Worm (Caenorhabditis elegans) whole organism, young adult: ENCODE measurements around the gene Y69A2AR.16.

Experiments
- F10E7.11 ChIP-seq: sonication (generic microtip); optimal IDR thresholded peaks from 2 replicates; lab custom pipeline; 2017; ENCODE audit warnings: mild to moderate bottlenecking, missing genetic modification characterization, moderate library complexity, missing compliant biosample characterization
- F23B12.7 ChIP-seq: sonication (generic microtip); optimal IDR thresholded peaks from 2 replicates; lab custom pipeline; 2017; ENCODE audit warnings: missing genetic modification characterization, mild to moderate bottlenecking, missing compliant biosample characterization, antibody characterized with exemption, moderate library complexity; ENCODE audit not compliant: insufficient read depth
- F55B11.4 ChIP-seq: sonication (generic microtip); optimal IDR thresholded peaks from 2 replicates; lab custom pipeline; 2016; ENCODE audit warnings: missing compliant biosample characterization, missing genetic modification characterization, borderline replicate concordance; ENCODE audit not compliant: insufficient read depth
- T07F8.4 ChIP-seq: sonication (generic microtip); optimal IDR thresholded peaks from 2 replicates; lab custom pipeline; 2016; ENCODE audit warnings: mild to moderate bottlenecking, missing genetic modification characterization, moderate library complexity, missing compliant biosample characterization
- Y53F4B.3 ChIP-seq: fragments of 200-800 bp; sonication (Bioruptor generic); IDR thresholded peaks from 2 replicates; pipeline ENCODE4 v1.3.6; 2022; ENCODE audit warnings: missing genetic modification reagents, missing genetic modification characterization, missing compliant biosample characterization
- Y56A3A.18 ChIP-seq: fragments of 200-800 bp; sonication (Bioruptor generic); IDR thresholded peaks from 2 replicates; pipeline ENCODE4 v1.3.6; 2022; ENCODE audit warnings: missing genetic modification reagents, missing genetic modification characterization, missing compliant biosample characterization
- ZK185.1 ChIP-seq: sonication (generic microtip); optimal IDR thresholded peaks from 2 replicates; lab custom pipeline; 2016; ENCODE audit warnings: mild to moderate bottlenecking, missing genetic modification characterization, missing compliant biosample characterization; ENCODE audit not compliant: poor library complexity, severe bottlenecking
- attf-3 ChIP-seq: fragments of 200-800 bp; sonication (Bioruptor generic); conservative IDR thresholded peaks from 2 replicates; pipeline ENCODE4 v1.3.6; 2022; ENCODE audit warnings: missing genetic modification reagents, missing genetic modification characterization, missing compliant biosample characterization
- attf-5 ChIP-seq: fragments of 200-800 bp; sonication (Bioruptor generic); optimal IDR thresholded peaks from 2 replicates; lab custom pipeline; 2018; ENCODE audit warnings: mild to moderate bottlenecking, missing genetic modification characterization, missing compliant biosample characterization
- attf-6 ChIP-seq: fragments of 200-800 bp; sonication (Bioruptor generic); IDR thresholded peaks from 2 replicates; pipeline ENCODE4 v1.3.6; 2022; ENCODE audit warnings: missing genetic modification reagents, missing genetic modification characterization, missing compliant biosample characterization
- bed-2 ChIP-seq: fragments of 200-800 bp; sonication (Bioruptor generic); IDR thresholded peaks from 2 replicates; pipeline ENCODE4 v1.3.6; 2022; ENCODE audit warnings: missing genetic modification reagents, missing genetic modification characterization, missing compliant biosample characterization
- ceh-27 ChIP-seq: fragments of 200-800 bp; sonication (Bioruptor generic); optimal IDR thresholded peaks from 2 replicates; lab custom pipeline; 2018; ENCODE audit warnings: mild to moderate bottlenecking, missing genetic modification characterization, moderate library complexity, missing compliant biosample characterization
- ceh-58 ChIP-seq: fragments of 200-800 bp; sonication (Bioruptor generic); IDR thresholded peaks from 2 replicates; pipeline ENCODE4 v1.3.6; 2022; ENCODE audit warnings: missing genetic modification characterization, missing compliant biosample characterization
- dox-1 ChIP-seq: fragments of 200-800 bp; sonication (Bioruptor generic); IDR thresholded peaks from 2 replicates; pipeline ENCODE4 v1.3.6; 2022; ENCODE audit warnings: missing genetic modification reagents, missing genetic modification characterization, missing compliant biosample characterization
- egl-44 ChIP-seq: fragments of 200-800 bp; sonication (Bioruptor generic); IDR thresholded peaks from 2 replicates; pipeline ENCODE4 v1.3.6; 2022; ENCODE audit warnings: missing genetic modification reagents, missing genetic modification characterization, missing compliant biosample characterization
- fkh-3 ChIP-seq: sonication (generic microtip); optimal IDR thresholded peaks from 2 replicates; lab custom pipeline; 2016; ENCODE audit warnings: mild to moderate bottlenecking, missing genetic modification characterization, missing compliant biosample characterization
- gei-17 ChIP-seq: fragments of 200-800 bp; sonication (Bioruptor generic); optimal IDR thresholded peaks from 2 replicates; lab custom pipeline; 2018; ENCODE audit warnings: mild to moderate bottlenecking, missing genetic modification characterization, missing compliant biosample characterization
- hrde-1 ChIP-seq: sonication (generic microtip); optimal IDR thresholded peaks from 2 replicates; lab custom pipeline; 2016; ENCODE audit warnings: missing genetic modification characterization, mild to moderate bottlenecking, missing compliant biosample characterization, moderate library complexity, missing genotype, missing genetic modification reagents, borderline replicate concordance
- hsf-1 ChIP-seq: fragments of 200-800 bp; sonication (Bioruptor generic); IDR thresholded peaks from 2 replicates; pipeline ENCODE4 v1.3.6; 2022; ENCODE audit warnings: missing genetic modification reagents, missing genetic modification characterization, missing compliant biosample characterization
- let-607 ChIP-seq, 2 experiments: fragments of 200-800 bp in 1 of 2; sonication (Bioruptor generic) in 1 of 2; sonication (generic microtip) in 1 of 2; optimal IDR thresholded peaks; 2 replicates each; lab custom pipeline; 2016 to 2018; ENCODE audit warnings: mild to moderate bottlenecking in 2 of 2, missing compliant biosample characterization in 2 of 2, missing genetic modification characterization in 2 of 2, moderate library complexity in 2 of 2, missing genotype in 1 of 2
- lsy-27 ChIP-seq: sonication (generic microtip); optimal IDR thresholded peaks from 2 replicates; lab custom pipeline; 2017; ENCODE audit warnings: missing genetic modification characterization, mild to moderate bottlenecking, missing compliant biosample characterization, antibody characterized with exemption, missing genotype, borderline replicate concordance; ENCODE audit not compliant: insufficient read depth
- madf-10 ChIP-seq: sonication (generic microtip); optimal IDR thresholded peaks from 2 replicates; lab custom pipeline; 2016; ENCODE audit warnings: mild to moderate bottlenecking, missing genetic modification characterization, missing compliant biosample characterization
- madf-3 ChIP-seq: fragments of 200-800 bp; sonication (Bioruptor generic); IDR thresholded peaks from 2 replicates; pipeline ENCODE4 v1.3.6; 2022; ENCODE audit warnings: missing genetic modification reagents, missing genetic modification characterization, missing compliant biosample characterization
- madf-6 ChIP-seq: fragments of 200-800 bp; sonication (Bioruptor generic); IDR thresholded peaks from 2 replicates; pipeline ENCODE4 v1.3.6; 2022; ENCODE audit warnings: missing genetic modification reagents, missing genetic modification characterization, missing compliant biosample characterization
- mel-28 ChIP-seq: sonication (generic microtip); optimal IDR thresholded peaks from 2 replicates; lab custom pipeline; 2016; ENCODE audit warnings: borderline replicate concordance, mild to moderate bottlenecking, missing genetic modification characterization, missing compliant biosample characterization
- mxl-1 ChIP-seq: sonication (generic microtip); optimal IDR thresholded peaks from 2 replicates; lab custom pipeline; 2016; ENCODE audit warnings: missing genetic modification characterization, missing compliant biosample characterization
- nfya-2 ChIP-seq: fragments of 200-800 bp; sonication (Bioruptor generic); IDR thresholded peaks from 2 replicates; pipeline ENCODE4 v1.3.6; 2022; ENCODE audit warnings: missing genetic modification reagents, missing genetic modification characterization, missing compliant biosample characterization
- nhr-120 ChIP-seq: fragments of 200-800 bp; sonication (Bioruptor generic); IDR thresholded peaks from 2 replicates; pipeline ENCODE4 v1.3.6; 2022; ENCODE audit warnings: missing genetic modification characterization, missing compliant biosample characterization
- snpc-3.4 ChIP-seq: sonication (generic microtip); optimal IDR thresholded peaks from 2 replicates; lab custom pipeline; 2017; ENCODE audit warnings: missing genetic modification characterization, mild to moderate bottlenecking, missing compliant biosample characterization, antibody characterized with exemption, moderate library complexity, missing genotype, missing genetic modification reagents
- snpc-4 ChIP-seq, 5 experiments: fragments of 150-350 bp in 1 of 5; sonication (generic microtip) in 4 of 5; optimal IDR thresholded peaks; 2 replicates each; lab custom pipeline; 2014 to 2018; ENCODE audit warnings: missing genetic modification characterization in 5 of 5, missing biosample characterization in 3 of 5, antibody characterized with exemption in 2 of 5, mild to moderate bottlenecking in 2 of 5, missing compliant biosample characterization in 2 of 5, missing genotype in 2 of 5, moderate library complexity in 2 of 5, missing genetic modification reagents in 1 of 5
- tlf-1 ChIP-seq: fragments of 200-800 bp; sonication (Bioruptor generic); optimal IDR thresholded peaks from 2 replicates; lab custom pipeline; 2018; ENCODE audit warnings: mild to moderate bottlenecking, missing genetic modification characterization, missing compliant biosample characterization
- xnd-1 ChIP-seq: sonication (generic microtip); optimal IDR thresholded peaks from 2 replicates; lab custom pipeline; 2016; ENCODE audit warnings: missing genotype, missing genetic modification reagents, missing genetic modification characterization, missing compliant biosample characterization
- ztf-26 ChIP-seq: sonication (generic microtip); optimal IDR thresholded peaks from 2 replicates; lab custom pipeline; 2017; ENCODE audit warnings: missing genetic modification characterization, missing compliant biosample characterization
- ztf-3 ChIP-seq: fragments of 200-800 bp; sonication (Bioruptor generic); optimal IDR thresholded peaks from 2 replicates; lab custom pipeline; 2018; ENCODE audit warnings: mild to moderate bottlenecking, missing genetic modification characterization, missing compliant biosample characterization
- ztf-6 ChIP-seq: fragments of 200-800 bp; sonication (Bioruptor generic); IDR thresholded peaks from 2 replicates; pipeline ENCODE4 v1.3.6; 2022; ENCODE audit warnings: missing genetic modification reagents, missing genetic modification characterization, missing compliant biosample characterization

The Y69A2AR.16 gene

DNA sequence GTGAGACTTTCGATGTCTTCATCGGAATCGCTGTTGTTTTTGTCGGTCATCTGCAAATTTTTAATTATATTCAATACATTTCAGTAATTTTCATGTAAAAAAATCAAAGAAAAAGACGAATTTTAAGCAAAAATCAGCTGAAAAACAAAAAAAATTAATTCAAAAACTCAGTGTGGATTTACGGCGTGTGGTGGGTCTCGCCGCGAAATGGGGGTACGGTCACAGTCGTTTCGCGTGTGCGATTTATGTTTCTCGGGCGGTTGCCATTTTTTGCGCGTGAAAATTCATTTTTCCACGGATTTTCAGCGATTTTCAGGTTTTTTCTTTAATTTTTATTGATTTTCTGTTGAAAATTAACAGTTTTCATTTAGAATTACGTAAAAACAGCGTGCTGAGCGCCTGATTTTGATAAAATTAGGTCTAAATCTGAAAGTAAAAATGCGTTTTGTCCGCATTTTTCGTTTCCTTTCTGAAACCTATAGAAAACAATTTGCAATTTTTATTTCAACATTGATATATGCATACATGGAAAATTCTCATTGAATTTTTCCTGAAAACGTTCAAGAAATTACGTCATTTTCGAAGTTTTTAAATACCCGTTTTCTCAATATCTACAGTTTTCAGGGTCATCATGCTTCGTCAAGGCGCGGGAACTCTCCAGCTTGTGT lies 2.4 kb upstream of the Y69A2AR.16 start, which contains the start of the genes ccdc-12 and Y69A2AR.18 (continued):
- TF ChIP-seq attf-5, result peak; percentile 58
- TF ChIP-seq xnd-1 (tag; lab: Kevin White, UChicago), result peak; percentile 38
- no peak for TF ChIP-seq ZK185.1 (tag; lab: Kevin White, UChicago)
- no peak for TF ChIP-seq F55B11.4 (tag; lab: Kevin White, UChicago)
- no peak for TF ChIP-seq ceh-58 (GFP tag; lab: Robert Waterston, UW)
- no peak for TF ChIP-seq gei-17 (GFP tag; lab: Kevin White, UChicago)
- TF ChIP-seq ztf-3 (GFP tag; lab: Kevin White, UChicago), result no peak
- TF ChIP-seq lsy-27 (tag; lab: Kevin White, UChicago), result no peak
- no peak for TF ChIP-seq bed-2 (GFP tag; lab: Robert Waterston, UW)
- TF ChIP-seq egl-44 (GFP tag; lab: Robert Waterston, UW), result no peak
- TF ChIP-seq madf-10 (tag; lab: Kevin White, UChicago), result no peak
- TF ChIP-seq T07F8.4 (tag; lab: Kevin White, UChicago), result no peak
- no peak for TF ChIP-seq Y53F4B.3 (GFP tag; lab: Robert Waterston, UW)
- TF ChIP-seq hrde-1 (tag; lab: Kevin White, UChicago), result no peak
- TF ChIP-seq mxl-1 (tag; lab: Kevin White, UChicago), result no peak
- TF ChIP-seq ceh-27, result no peak
- no peak for TF ChIP-seq madf-3
- no peak for TF ChIP-seq ztf-6
- TF ChIP-seq nfya-2 (GFP tag; lab: Robert Waterston, UW), result no peak
- TF ChIP-seq snpc-3.4 (tag; lab: Kevin White, UChicago), result peak; percentile 21
- no peak for TF ChIP-seq snpc-4 (GFP tag; optimal IDR thresholded peaks at IDR 0.05; lab: Kevin White, UChicago)
- TF ChIP-seq snpc-4 (tag; optimal IDR thresholded peaks at IDR 0.05; lab: Kevin White, UChicago), result peak in 2 of 4 experiments; percentile 25 to 70
- TF ChIP-seq mel-28, result no peak
- no peak; the same call in 1 of the 2 replicates for TF ChIP-seq attf-3
- TF ChIP-seq Y56A3A.18, result no peak
- TF ChIP-seq F10E7.11 (tag; lab: Kevin White, UChicago), result no peak
- no peak for TF ChIP-seq tlf-1 (GFP tag; lab: Kevin White, UChicago)
- TF ChIP-seq attf-6 (GFP tag; lab: Robert Waterston, UW), result no peak
- no peak for TF ChIP-seq nhr-120 (GFP tag; lab: Robert Waterston, UW)
- TF ChIP-seq dox-1 (GFP tag; lab: Robert Waterston, UW), result peak; percentile 62

DNA sequence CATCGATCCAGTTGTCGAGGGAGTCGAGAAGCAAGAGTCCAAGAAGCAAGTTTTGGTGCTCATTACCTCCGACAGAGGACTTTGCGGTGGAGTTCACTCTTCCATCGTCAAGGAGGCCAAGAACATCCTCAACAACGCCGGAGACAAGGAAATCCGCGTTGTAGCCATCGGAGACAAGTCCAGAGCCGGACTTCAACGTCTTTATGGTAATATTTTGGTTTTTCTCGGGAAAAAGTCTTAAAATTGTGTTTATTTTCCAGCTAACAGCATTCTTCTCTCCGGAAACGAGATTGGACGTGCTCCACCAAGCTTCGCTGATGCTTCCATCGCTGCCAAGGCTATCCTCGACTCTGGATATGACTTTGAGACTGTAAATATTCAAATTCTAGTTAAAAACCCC lies 1.5 kb upstream of the Y69A2AR.16 start:
- TF ChIP-seq ztf-26 (no peak), F23B12.7 (no peak), fkh-3 (tag; lab: Kevin White, UChicago) (no peak), let-607 (tag; optimal IDR thresholded peaks at IDR 0.05; lab: Kevin White, UChicago) (no peak)

- TF ChIP-seq hsf-1 (GFP tag; lab: Robert Waterston, UW) (peak; percentile 71), madf-6 (GFP tag; lab: Robert Waterston, UW) (peak; percentile 45; the same call in 1 of the 2 replicates)
- TF ChIP-seq, all 124 proteins: peak for 2; not testable (repeated sequence) for 122
These were observed 5.0 kb downstream of the Y69A2AR.16 start for ce11 chrIV:2502609-2503008.
